Fruit fly (Drosophila melanogaster) whole organism, embryonic: ENCODE data around the gene TFAM.

Source experiments
- Awh ChIP-seq: fragments of 200-800 bp; sonication (Bioruptor generic); IDR thresholded peaks from 2 replicates; pipeline ENCODE4, ENCODE4 v1.3.6; 2022; ENCODE audit warnings: missing biosample characterization, missing genetic modification characterization
- BEAF-32 ChIP-seq: fragments of 200-800 bp; sonication (Bioruptor generic); optimal IDR thresholded peaks from 3 replicates; lab custom pipeline; 2017; ENCODE audit warnings: missing biosample characterization, missing genetic modification characterization, mild to moderate bottlenecking, moderate library complexity, missing genetic modification reagents
- CG11695 ChIP-seq: fragments of 200-800 bp; sonication (Bioruptor generic); IDR thresholded peaks from 3 replicates; pipeline ENCODE4 v1.3.6; 2022; ENCODE audit warnings: missing biosample characterization, missing genetic modification characterization
- CG12219 ChIP-seq: fragments of 200-800 bp; sonication (Bioruptor generic); optimal IDR thresholded peaks from 3 replicates; lab custom pipeline; 2018; ENCODE audit warnings: missing biosample characterization, mild to moderate bottlenecking, missing genetic modification characterization
- CG12659 ChIP-seq: fragments of 200-800 bp; sonication (Bioruptor generic); optimal IDR thresholded peaks from 3 replicates; lab custom pipeline; 2017; ENCODE audit warnings: mild to moderate bottlenecking, missing biosample characterization, missing genetic modification reagents, missing genetic modification characterization
- CG12769 ChIP-seq: fragments of 200-800 bp; sonication (Bioruptor generic); optimal IDR thresholded peaks from 2 replicates; lab custom pipeline; 2019; ENCODE audit warnings: missing biosample characterization, mild to moderate bottlenecking, missing genetic modification characterization, moderate library complexity
- CG14050 ChIP-seq: fragments of 200-800 bp; sonication (Bioruptor generic); IDR thresholded peaks from 3 replicates; pipeline ENCODE4 v1.3.6; 2022; ENCODE audit warnings: missing biosample characterization, missing genetic modification characterization
- CG15073 ChIP-seq: fragments of 200-800 bp; sonication (Bioruptor generic); optimal IDR thresholded peaks from 2 replicates; lab custom pipeline; 2016; ENCODE audit warnings: missing biosample characterization, missing genetic modification characterization
- CG17186 ChIP-seq: fragments of 200-800 bp; sonication (Bioruptor generic); optimal IDR thresholded peaks from 3 replicates; lab custom pipeline; 2017; ENCODE audit warnings: missing biosample characterization, missing genetic modification reagents, missing genetic modification characterization
- CG1832 ChIP-seq: fragments of 200-800 bp; sonication (Bioruptor generic); optimal IDR thresholded peaks from 2 replicates; lab custom pipeline; 2017; ENCODE audit warnings: missing biosample characterization, mild to moderate bottlenecking, missing genetic modification characterization, inconsistent platforms
- CG2678 ChIP-seq: fragments of 200-800 bp; sonication (Bioruptor generic); optimal IDR thresholded peaks from 3 replicates; lab custom pipeline; 2019; ENCODE audit warnings: missing biosample characterization, mild to moderate bottlenecking, missing genetic modification characterization, moderate library complexity
- CG2889 ChIP-seq: fragments of 200-800 bp; sonication (Bioruptor generic); IDR thresholded peaks from 3 replicates; pipeline ENCODE4 v1.3.6; 2022; ENCODE audit warnings: missing biosample characterization, missing genetic modification characterization
- CG30020 ChIP-seq: fragments of 200-800 bp; optimal IDR thresholded peaks from 2 replicates; lab custom pipeline; 2019; ENCODE audit warnings: missing biosample characterization, mild to moderate bottlenecking, missing genetic modification characterization, moderate library complexity
- CG3163 ChIP-seq: fragments of 200-800 bp; sonication (Bioruptor generic); optimal IDR thresholded peaks from 3 replicates; lab custom pipeline; 2016; ENCODE audit warnings: missing biosample characterization, missing genetic modification characterization
- CG33213 ChIP-seq: fragments of 200-800 bp; sonication (Bioruptor generic); optimal IDR thresholded peaks from 3 replicates; lab custom pipeline; 2016; ENCODE audit warnings: missing biosample characterization, missing genetic modification characterization
- CG4617 ChIP-seq: fragments of 200-800 bp; sonication (Bioruptor generic); optimal IDR thresholded peaks from 3 replicates; lab custom pipeline; 2016; ENCODE audit warnings: missing biosample characterization, missing genetic modification characterization, borderline replicate concordance
- CG6765 ChIP-seq: fragments of 200-800 bp; sonication (Bioruptor generic); optimal IDR thresholded peaks from 3 replicates; lab custom pipeline; 2017; ENCODE audit warnings: missing biosample characterization, mild to moderate bottlenecking, missing genetic modification characterization
- CG7839 ChIP-seq: fragments of 200-800 bp; sonication (Bioruptor generic); optimal IDR thresholded peaks from 3 replicates; lab custom pipeline; 2018; ENCODE audit warnings: missing biosample characterization, mild to moderate bottlenecking, missing genetic modification characterization, moderate library complexity
- CG8089 ChIP-seq: fragments of 200-800 bp; sonication (Bioruptor generic); optimal IDR thresholded peaks from 3 replicates; lab custom pipeline; 2016; ENCODE audit warnings: missing biosample characterization, missing genetic modification characterization
- CG8924 ChIP-seq: fragments of 200-800 bp; optimal IDR thresholded peaks from 3 replicates; lab custom pipeline; 2019; ENCODE audit warnings: missing biosample characterization, mild to moderate bottlenecking, missing genetic modification characterization, moderate library complexity
- CG9215 ChIP-seq: fragments of 200-800 bp; sonication (Bioruptor generic); IDR thresholded peaks from 2 replicates; pipeline ENCODE4 v1.3.6; 2022; ENCODE audit warnings: missing biosample characterization, missing genetic modification characterization
- CG9727 ChIP-seq: fragments of 200-800 bp; sonication (Bioruptor generic); optimal IDR thresholded peaks from 3 replicates; lab custom pipeline; 2017; ENCODE audit warnings: missing biosample characterization, mild to moderate bottlenecking, missing genetic modification characterization
- CoRest ChIP-seq: fragments of 200-800 bp; sonication (Bioruptor generic); optimal IDR thresholded peaks from 3 replicates; lab custom pipeline; 2018; ENCODE audit warnings: missing biosample characterization, mild to moderate bottlenecking, missing genetic modification characterization, moderate library complexity
- HLH3B ChIP-seq: fragments of 200-800 bp; sonication (Bioruptor generic); IDR thresholded peaks from 2 replicates; pipeline ENCODE4 v1.3.6; 2022; ENCODE audit warnings: missing biosample characterization, missing genetic modification characterization
- HmgD ChIP-seq: fragments of 200-800 bp; sonication (Bioruptor generic); optimal IDR thresholded peaks from 3 replicates; lab custom pipeline; 2016; ENCODE audit warnings: missing biosample characterization, missing genetic modification characterization
- HmgZ ChIP-seq: fragments of 200-800 bp; sonication (Bioruptor generic); optimal IDR thresholded peaks from 2 replicates; lab custom pipeline; 2018; ENCODE audit warnings: missing biosample characterization, mild to moderate bottlenecking, missing genetic modification characterization
- NK7.1 ChIP-seq: fragments of 200-800 bp; sonication (Bioruptor generic); optimal IDR thresholded peaks from 3 replicates; lab custom pipeline; 2016; ENCODE audit warnings: missing biosample characterization, missing genetic modification characterization
- Rfx ChIP-seq: fragments of 200-800 bp; sonication (Bioruptor generic); IDR thresholded peaks from 2 replicates; pipeline ENCODE4 v1.3.6; 2022; ENCODE audit warnings: missing biosample characterization, missing genetic modification characterization
- Spps ChIP-seq: fragments of 200-800 bp; sonication (Bioruptor generic); optimal IDR thresholded peaks from 2 replicates; lab custom pipeline; 2018; ENCODE audit warnings: missing biosample characterization, mild to moderate bottlenecking, missing genetic modification characterization
- Stat92E ChIP-seq, 3 experiments: fragments of >200 bp in 2 of 3; fragments of 200-800 bp in 1 of 3; sonication (Bioruptor generic) in 1 of 3; optimal IDR thresholded peaks; 2 replicates each; lab custom pipeline; 2017 to 2019; ENCODE audit warnings: missing biosample characterization in 3 of 3, missing genetic modification characterization in 3 of 3, mild to moderate bottlenecking in 1 of 3, moderate library complexity in 1 of 3
- Vsx1 ChIP-seq: fragments of 200-800 bp; sonication (Bioruptor generic); optimal IDR thresholded peaks from 2 replicates; lab custom pipeline; 2017; ENCODE audit warnings: missing biosample characterization, mild to moderate bottlenecking, missing genetic modification characterization, missing genetic modification reagents
- chn ChIP-seq: fragments of 200-800 bp; sonication (Bioruptor generic); optimal IDR thresholded peaks from 2 replicates; lab custom pipeline; 2016; ENCODE audit warnings: missing biosample characterization, missing genetic modification characterization
- croc ChIP-seq: fragments of 200-800 bp; sonication (Bioruptor generic); conservative IDR thresholded peaks from 3 replicates; pipeline ENCODE4 v1.3.6; 2022; ENCODE audit warnings: missing biosample characterization, missing genetic modification characterization
- dmrt99B ChIP-seq: fragments of 200-800 bp; sonication (Bioruptor generic); optimal IDR thresholded peaks from 2 replicates; lab custom pipeline; 2018; ENCODE audit warnings: missing biosample characterization, mild to moderate bottlenecking, missing genetic modification characterization, moderate library complexity
- eyg ChIP-seq: fragments of 200-800 bp; sonication (Bioruptor generic); optimal IDR thresholded peaks from 3 replicates; lab custom pipeline; 2016; ENCODE audit warnings: missing biosample characterization, missing genetic modification characterization
- grn ChIP-seq: fragments of 200-800 bp; sonication (Bioruptor generic); optimal IDR thresholded peaks from 3 replicates; lab custom pipeline; 2017; ENCODE audit warnings: missing biosample characterization, missing genetic modification characterization
- knrl ChIP-seq: fragments of 200-800 bp; sonication (Bioruptor generic); IDR thresholded peaks from 3 replicates; pipeline ENCODE4 v1.3.6; 2022; ENCODE audit warnings: missing biosample characterization, missing genetic modification characterization; ENCODE audit not compliant: partially characterized antibody
- lab ChIP-seq: fragments of 200-800 bp; sonication (Bioruptor generic); optimal IDR thresholded peaks from 3 replicates; lab custom pipeline; 2017; ENCODE audit warnings: missing biosample characterization, missing genetic modification characterization, mild to moderate bottlenecking, moderate library complexity, missing genetic modification reagents
- lov ChIP-seq, 2 experiments: fragments of 200-800 bp in 1 of 2; fragments of >200 bp in 1 of 2; sonication (Bioruptor generic) in 1 of 2; IDR thresholded peaks in 1 of 2; optimal IDR thresholded peaks in 1 of 2; 2 replicates in 1 of 2; 3 replicates in 1 of 2; pipeline versions ENCODE4 v1.3.6 to Lab custom; 2017 to 2022; ENCODE audit warnings: missing biosample characterization in 1 of 2, missing genetic modification characterization in 1 of 2
- nerfin-2 ChIP-seq: fragments of 200-800 bp; sonication (Bioruptor generic); IDR thresholded peaks from 2 replicates; pipeline ENCODE4 v1.3.6; 2022; ENCODE audit warnings: missing biosample characterization, missing genetic modification characterization; ENCODE audit not compliant: partially characterized antibody
- nom ChIP-seq: fragments of 200-800 bp; sonication (Bioruptor generic); optimal IDR thresholded peaks from 2 replicates; lab custom pipeline; 2017; ENCODE audit warnings: missing biosample characterization, missing genetic modification characterization, mild to moderate bottlenecking, moderate library complexity, missing genetic modification reagents
- p53 ChIP-seq: fragments of 200-800 bp; sonication (Bioruptor generic); optimal IDR thresholded peaks from 2 replicates; lab custom pipeline; 2016; ENCODE audit warnings: missing biosample characterization, missing genetic modification characterization
- peb ChIP-seq: fragments of 200-800 bp; sonication (Bioruptor generic); IDR thresholded peaks from 2 replicates; pipeline ENCODE4 v1.3.6; 2022; ENCODE audit warnings: missing biosample characterization, missing genetic modification characterization
- pum ChIP-seq: fragments of 200-800 bp; sonication (Bioruptor generic); optimal IDR thresholded peaks from 2 replicates; lab custom pipeline; 2016; ENCODE audit warnings: missing biosample characterization, missing genetic modification characterization
- ro ChIP-seq: fragments of 200-800 bp; sonication (Bioruptor generic); IDR thresholded peaks from 2 replicates; pipeline ENCODE4 v1.3.6; 2022; ENCODE audit warnings: missing biosample characterization, missing genetic modification characterization
- scrt ChIP-seq: fragments of 200-800 bp; sonication (Bioruptor generic); optimal IDR thresholded peaks from 2 replicates; lab custom pipeline; 2018; ENCODE audit warnings: missing biosample characterization, mild to moderate bottlenecking, missing genetic modification characterization, moderate library complexity
- slbo ChIP-seq: fragments of 200-800 bp; sonication (Bioruptor generic); IDR thresholded peaks from 2 replicates; pipeline ENCODE4 v1.3.6; 2022; ENCODE audit warnings: missing biosample characterization, missing genetic modification characterization
- wek ChIP-seq: fragments of 200-800 bp; sonication (Bioruptor generic); optimal IDR thresholded peaks from 3 replicates; lab custom pipeline; 2018; ENCODE audit warnings: missing biosample characterization, mild to moderate bottlenecking, missing genetic modification characterization, moderate library complexity

TFAM gene

DNA sequence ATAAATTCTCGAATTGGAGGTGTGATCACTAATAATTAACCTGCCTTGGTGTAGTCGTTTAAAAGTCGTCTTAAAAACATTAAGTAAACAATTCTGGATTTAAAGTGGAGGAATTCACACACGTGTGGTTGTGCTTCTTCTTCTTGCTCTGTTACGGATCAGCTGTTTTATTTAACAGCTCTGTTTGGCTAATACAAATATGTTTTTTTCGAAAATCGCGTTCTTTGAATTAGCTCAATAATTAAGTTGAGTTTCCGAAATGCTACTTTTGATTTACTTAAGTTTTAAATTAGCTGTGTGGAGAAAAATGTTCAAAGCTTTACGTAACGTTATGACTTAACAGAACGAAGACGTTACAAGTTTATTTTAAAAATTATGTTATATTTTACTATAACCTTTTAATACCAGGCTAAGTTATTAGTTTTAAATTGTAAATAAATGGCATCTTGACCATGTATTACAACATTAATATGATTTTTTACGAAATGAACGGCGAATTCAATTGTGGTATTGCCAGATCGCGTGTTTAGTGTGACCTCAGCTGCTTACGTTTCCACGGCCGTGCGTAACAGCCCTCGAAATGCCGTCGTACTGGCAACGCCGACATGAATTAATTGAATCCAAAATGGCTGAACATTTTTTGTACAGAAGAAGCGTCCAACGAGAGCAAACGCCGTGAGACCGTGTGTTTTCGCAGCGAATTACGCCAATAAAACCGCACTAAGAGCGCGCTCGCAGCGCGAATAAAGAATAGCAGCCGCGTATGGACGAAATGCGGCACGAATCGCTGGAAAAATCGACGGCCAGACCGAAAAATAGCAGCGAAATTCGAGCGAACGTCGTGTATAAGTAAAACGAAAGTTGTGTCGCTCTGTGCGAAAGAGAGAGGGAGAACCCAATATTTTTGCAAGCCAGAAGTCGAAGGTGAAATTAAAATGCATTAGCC lies 16.0 kb upstream of the TFAM start, which contains the start of the genes Pus1 and bon (continued):
- TF ChIP-seq CG8924 (tag; lab: Kevin White, UChicago): peak; percentile 36
- TF ChIP-seq NK7.1 (GFP tag; lab: Kevin White, UChicago): no peak
- TF ChIP-seq scrt (GFP tag; lab: Kevin White, UChicago): no peak
- TF ChIP-seq CG6765 (GFP tag; lab: Kevin White, UChicago): no peak
- no peak for TF ChIP-seq CG3163 (GFP tag; lab: Kevin White, UChicago)
- TF ChIP-seq wek (GFP tag; lab: Kevin White, UChicago): no peak
- no peak for TF ChIP-seq nom (GFP tag; lab: Kevin White, UChicago)
- TF ChIP-seq HmgZ (tag; lab: Kevin White, UChicago): peak; percentile 29
- TF ChIP-seq CG2889 (GFP tag; lab: Robert Waterston, UW): no peak
- TF ChIP-seq CG7839 (tag; lab: Kevin White, UChicago): peak; percentile 1
- no peak for TF ChIP-seq CG12219
- no peak for TF ChIP-seq CG14050 (GFP tag; lab: Robert Waterston, UW)
- TF ChIP-seq CG9727 (GFP tag; lab: Kevin White, UChicago): no peak
- no peak for TF ChIP-seq peb (GFP tag; lab: Robert Waterston, UW)
- no peak for TF ChIP-seq croc
- no peak for TF ChIP-seq grn (GFP tag; lab: Kevin White, UChicago)
- TF ChIP-seq eyg (GFP tag; lab: Kevin White, UChicago): no peak
- no peak for TF ChIP-seq CG15073
- no peak for TF ChIP-seq HmgD (GFP tag; lab: Kevin White, UChicago)
- TF ChIP-seq Awh (GFP tag; lab: Robert Waterston, UW): no peak
- TF ChIP-seq CG17186: peak; percentile 64
- TF ChIP-seq BEAF-32: peak; percentile 52
- TF ChIP-seq slbo (GFP tag; lab: Robert Waterston, UW): peak; percentile 52; the same call in 1 of the 2 replicates
- no peak for TF ChIP-seq dmrt99B (tag; lab: Kevin White, UChicago)
- no peak for TF ChIP-seq lov (optimal IDR thresholded peaks at IDR 0.05; lab: Kevin White, UChicago)
- no peak for TF ChIP-seq lov (GFP tag; IDR thresholded peaks at IDR 0.05; lab: Robert Waterston, UW)
- TF ChIP-seq Vsx1 (GFP tag; lab: Kevin White, UChicago): peak; percentile 51
- no peak for TF ChIP-seq CG2678 (tag; lab: Kevin White, UChicago)
- no peak for TF ChIP-seq Stat92E (GFP tag; optimal IDR thresholded peaks at IDR 0.05; lab: Kevin White, UChicago)
- no peak for TF ChIP-seq knrl (GFP tag; lab: Robert Waterston, UW)
- peak; percentile 86 for TF ChIP-seq CG12659
- TF ChIP-seq CG12769 (tag; lab: Kevin White, UChicago): no peak
- TF ChIP-seq chn (GFP tag; lab: Kevin White, UChicago): peak; percentile 5
- no peak for TF ChIP-seq HLH3B (GFP tag; lab: Robert Waterston, UW)
- no peak for TF ChIP-seq CoRest (tag; lab: Kevin White, UChicago)
- TF ChIP-seq CG9215 (GFP tag; lab: Robert Waterston, UW): no peak
- TF ChIP-seq nerfin-2 (GFP tag; lab: Robert Waterston, UW): no peak
- peak; percentile 43 for TF ChIP-seq Rfx (GFP tag; lab: Robert Waterston, UW)
- no peak for TF ChIP-seq Spps (tag; lab: Kevin White, UChicago)
- TF ChIP-seq CG11695 (GFP tag; lab: Robert Waterston, UW): no peak
- TF ChIP-seq pum (GFP tag; lab: Kevin White, UChicago): peak; percentile 14
- TF ChIP-seq lab (GFP tag; lab: Kevin White, UChicago): no peak
- peak; percentile 52 for TF ChIP-seq CG4617 (GFP tag; lab: Kevin White, UChicago)
- no peak for TF ChIP-seq CG8089 (GFP tag; lab: Kevin White, UChicago)
- peak; percentile 53 for TF ChIP-seq CG1832 (GFP tag; lab: Kevin White, UChicago)
- peak; percentile 36 for TF ChIP-seq CG33213 (GFP tag; lab: Kevin White, UChicago)
- TF ChIP-seq p53: peak; percentile 5
- TF ChIP-seq CG30020 (tag; lab: Kevin White, UChicago): peak; percentile 43
- TF ChIP-seq ro (GFP tag; lab: Robert Waterston, UW): no peak
